Worm (Caenorhabditis elegans): Measurements from ENCODE around the gene F29B9.8.

Gene F29B9.8

DNA sequence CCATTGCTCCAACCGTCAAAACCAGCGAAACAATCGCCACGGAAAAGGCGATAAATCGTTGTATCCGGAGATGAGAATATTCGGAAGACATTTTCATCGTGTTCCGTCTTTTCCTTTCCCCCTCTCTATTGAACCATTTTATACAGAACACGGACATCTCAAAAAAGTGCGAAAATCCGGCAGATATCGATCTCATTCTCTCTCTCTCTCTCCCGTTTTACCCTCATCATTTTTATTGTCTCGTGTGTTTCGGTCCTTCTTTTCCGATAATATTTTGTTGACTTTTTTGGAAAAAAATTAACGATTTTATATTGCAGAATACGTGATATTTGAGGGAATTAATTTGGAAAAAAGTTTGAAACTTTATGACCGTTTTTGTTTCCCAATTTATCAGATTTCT is 37.9 kb upstream of the F29B9.8 start, which contains the start of gene col-110:
TSS of gene col-110 (minus strand) at position 101 of the 400 bp plus-strand sequence.
- TF ChIP-seq mdl-1 (tag; optimal IDR thresholded peaks at IDR 0.05) (no peak), zfp-3 (GFP tag; conservative IDR thresholded peaks at IDR 0.05) (no peak), aha-1 (tag) (no peak), zfp-2 (tag; optimal IDR thresholded peaks at IDR 0.05) (no peak), daf-19 (GFP tag; conservative IDR thresholded peaks at IDR 0.05) (no peak), mep-1 (tag; optimal IDR thresholded peaks at IDR 0.05) (no peak), ces-1 (GFP tag; optimal IDR thresholded peaks at IDR 0.05) (no peak), rbr-2 (tag; optimal IDR thresholded peaks at IDR 0.05) (no peak), lir-3 (tag; optimal IDR thresholded peaks at IDR 0.05) (no peak), fkh-10 (GFP tag; optimal IDR thresholded peaks at IDR 0.05) (no peak), ZK337.2 (GFP tag; IDR thresholded peaks at IDR 0.05) (no peak), ceh-20 (GFP tag; IDR thresholded peaks at IDR 0.05) (no peak), nhr-102 (tag; optimal IDR thresholded peaks at IDR 0.05) (no peak), nhr-48 (tag; optimal IDR thresholded peaks at IDR 0.05) (no peak)

DNA sequence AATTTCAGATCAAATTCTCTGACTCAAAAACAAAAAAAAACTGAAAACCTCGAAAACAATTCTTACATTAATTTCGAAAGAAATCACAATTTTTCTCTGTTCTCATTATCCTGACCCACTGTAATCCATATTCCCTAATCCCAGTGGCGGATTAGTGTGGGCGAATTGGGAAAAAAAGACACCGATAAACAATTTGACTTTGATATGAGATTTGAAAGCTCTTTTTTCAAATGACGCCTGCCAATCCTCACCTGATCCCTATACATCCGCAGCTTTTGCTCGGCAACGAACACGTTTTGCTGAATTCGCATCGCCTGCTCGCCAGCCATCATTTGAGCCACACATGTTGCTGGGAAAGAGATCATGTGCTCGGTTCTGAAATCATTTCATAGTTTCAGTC is 35.7 kb upstream of the F29B9.8 start:
- TF ChIP-seq aha-1 (tag): peak; percentile 38
- 0 out of 2 replicates have a peak, but pooled peaks have one; percentile 27 for TF ChIP-seq lim-7 (GFP tag; IDR thresholded peaks at IDR 0.05)
- no peak for TF ChIP-seq nhr-76 (tag; optimal IDR thresholded peaks at IDR 0.05)

DNA sequence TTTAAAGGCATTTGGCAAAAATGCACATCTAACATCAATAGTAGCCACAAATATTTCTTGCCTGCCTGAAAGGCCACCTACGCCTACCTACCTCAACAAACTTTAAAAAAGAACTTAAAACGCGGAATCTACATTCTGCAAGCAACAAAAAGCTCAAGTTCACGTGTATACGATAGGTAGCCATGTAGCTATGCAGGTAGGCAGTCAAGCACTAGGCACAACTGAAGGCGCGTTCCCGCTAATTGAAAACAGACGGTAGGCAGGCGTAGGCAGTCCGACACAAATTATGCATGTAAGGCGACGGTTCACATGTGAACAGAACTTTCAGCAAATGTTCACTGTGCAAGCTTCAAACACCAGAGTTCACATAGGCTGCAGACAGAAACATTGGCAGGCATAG is 34.9 kb upstream of the F29B9.8 start:
- TF ChIP-seq fkh-10 (GFP tag; optimal IDR thresholded peaks at IDR 0.05) (no peak), lin-15B (tag; optimal IDR thresholded peaks at IDR 0.05) (no peak), ceh-82 (tag; optimal IDR thresholded peaks at IDR 0.05) (no peak), daf-16 (GFP tag; optimal IDR thresholded peaks at IDR 0.05) (no peak), daf-16 (tag; optimal IDR thresholded peaks at IDR 0.05) (no peak), dve-1 (tag; optimal IDR thresholded peaks at IDR 0.05; ENCODE audit: insufficient read depth) (no peak), madf-5 (GFP tag; IDR thresholded peaks at IDR 0.05) (no peak), lsy-2 (tag; optimal IDR thresholded peaks at IDR 0.05) (no peak), cey-2 (tag; optimal IDR thresholded peaks at IDR 0.05; ENCODE audit: borderline replicate concordance, insufficient read depth) (no peak), R02D3.7 (tag; optimal IDR thresholded peaks at IDR 0.05) (no peak), ZK546.5 (tag; optimal IDR thresholded peaks at IDR 0.05) (no peak), unc-62 (GFP tag; optimal IDR thresholded peaks at IDR 0.05 in 1 of 2) (peak in 1 of 2 experiments; percentile 77), unc-62 (tag; optimal IDR thresholded peaks at IDR 0.05) (no peak), arid-1 (GFP tag; conservative IDR thresholded peaks at IDR 0.05) (no peak), saeg-2 (GFP tag; IDR thresholded peaks at IDR 0.05) (peak; percentile 35; the same call in 1 of the 2 replicates), lin-39 (tag; optimal IDR thresholded peaks at IDR 0.05) (no peak), mep-1 (tag; optimal IDR thresholded peaks at IDR 0.05) (no peak), attf-4 (tag; optimal IDR thresholded peaks at IDR 0.05) (no peak), nhr-48 (tag; optimal IDR thresholded peaks at IDR 0.05) (no peak), nhr-77 (tag; optimal IDR thresholded peaks at IDR 0.05) (no peak), aha-1 (tag) (peak; percentile 88), zip-11 (GFP tag; IDR thresholded peaks at IDR 0.05) (no peak), mdt-29 (GFP tag; IDR thresholded peaks at IDR 0.05) (no peak), dpl-1 (GFP tag; optimal IDR thresholded peaks at IDR 0.05) (no peak), ceh-62 (tag; optimal IDR thresholded peaks at IDR 0.05) (no peak), pqm-1 (tag; optimal IDR thresholded peaks at IDR 0.05) (no peak), egl-27 (tag; optimal IDR thresholded peaks at IDR 0.05) (no peak)

DNA sequence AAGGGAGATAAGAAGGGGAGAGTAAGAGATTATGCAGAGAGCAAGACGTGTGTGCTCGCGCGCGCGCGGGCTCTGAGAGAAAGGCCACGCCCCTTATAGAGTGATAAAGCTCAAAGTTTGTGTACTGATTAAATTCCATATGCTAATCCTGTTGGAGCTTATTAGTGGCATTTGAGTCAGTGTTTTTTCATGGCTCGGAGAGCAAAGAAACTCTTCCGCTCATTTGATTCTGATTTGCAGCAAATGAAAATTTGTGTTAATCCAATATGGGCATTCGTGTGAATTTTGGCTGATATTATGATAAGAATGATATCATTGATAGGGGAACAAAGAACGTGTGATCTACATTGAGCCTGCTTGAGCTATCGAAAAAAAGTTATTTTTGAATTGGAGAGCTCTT is 34.0 kb upstream of the F29B9.8 start:
- TF ChIP-seq dpl-1 (GFP tag; optimal IDR thresholded peaks at IDR 0.05) (no peak), aha-1 (tag) (peak; percentile 44), nhr-11 (tag; optimal IDR thresholded peaks at IDR 0.05) (peak; percentile 25), dmd-9 (GFP tag; IDR thresholded peaks at IDR 0.05) (0 out of 2 replicates have a peak, but pooled peaks have one; percentile 37), T26A8.4 (GFP tag; IDR thresholded peaks at IDR 0.05) (no peak)
